Worm (Caenorhabditis elegans): ENCODE results near the gene M162.15.

DNA sequence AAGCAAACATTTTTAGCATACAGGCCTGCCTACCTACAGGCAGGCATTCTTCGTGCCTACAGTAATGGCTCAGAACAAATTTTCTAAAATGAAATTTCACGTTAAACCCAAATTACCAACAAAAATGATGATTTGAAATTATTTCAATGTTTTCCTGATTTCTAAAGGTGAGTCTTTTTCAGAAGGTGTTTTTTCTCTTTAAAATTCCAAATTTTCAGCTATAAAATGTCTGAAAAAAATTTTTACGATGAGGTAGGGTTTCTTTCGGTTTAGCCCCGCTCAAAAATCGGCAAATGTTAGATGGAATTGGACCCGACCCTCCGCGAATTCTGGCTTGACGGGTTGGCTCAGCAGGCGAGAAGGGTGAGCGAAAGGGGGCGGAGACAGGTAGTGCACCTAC is 25.7 kb downstream of the M162.15 start, which contains the start of gene W04E12.5:
- no peak for TF ChIP-seq T22C8.4 (GFP tag; IDR thresholded peaks at IDR 0.05)
- no peak for TF ChIP-seq tab-1 (GFP tag; IDR thresholded peaks at IDR 0.05)
- TF ChIP-seq ztf-23 (GFP tag; IDR thresholded peaks at IDR 0.05): no peak
- no peak for TF ChIP-seq flt-1 (GFP tag; IDR thresholded peaks at IDR 0.05)
- TF ChIP-seq ztf-29 (GFP tag; IDR thresholded peaks at IDR 0.05): no peak
- no peak for TF ChIP-seq med-1 (GFP tag; optimal IDR thresholded peaks at IDR 0.05; ENCODE audit: insufficient read depth)
- TF ChIP-seq ref-1 (GFP tag; conservative IDR thresholded peaks at IDR 0.05): no peak
- TF ChIP-seq cog-1 (tag; optimal IDR thresholded peaks at IDR 0.05): no peak
